Worm (Caenorhabditis elegans): Measurements from ENCODE around the gene set-6.

The set-6 gene

DNA sequence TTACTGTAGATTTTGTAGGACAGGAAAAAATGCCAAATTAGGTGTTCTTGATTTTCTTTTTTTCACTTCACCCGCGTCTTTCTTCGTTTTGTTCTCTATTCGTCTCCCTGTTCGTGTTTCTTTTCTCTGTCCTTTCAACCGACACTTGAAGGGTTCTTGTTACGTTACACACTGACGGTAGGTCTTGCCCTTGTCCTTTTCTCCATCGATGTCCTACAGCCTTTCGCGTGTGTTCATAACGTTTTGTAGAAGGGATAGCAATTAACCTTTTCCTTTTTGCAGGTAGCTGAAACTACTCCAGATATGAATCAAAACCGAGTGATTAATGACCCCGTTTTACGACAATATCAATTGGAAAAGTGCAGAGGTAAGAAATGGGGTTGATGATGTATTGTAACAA, 50.3 kb downstream of the set-6 start, which contains the start of gene F55G7.1:
Gene F55G7.1 (plus strand): TSS at position 276 of the 400 bp plus-strand sequence.
- TF ChIP-seq sdc-2 (tag; optimal IDR thresholded peaks at IDR 0.05): peak; percentile 97
- no peak for TF ChIP-seq eyg-1 (tag; optimal IDR thresholded peaks at IDR 0.05)
- TF ChIP-seq ref-2 (tag; optimal IDR thresholded peaks at IDR 0.05): peak; percentile 9

DNA sequence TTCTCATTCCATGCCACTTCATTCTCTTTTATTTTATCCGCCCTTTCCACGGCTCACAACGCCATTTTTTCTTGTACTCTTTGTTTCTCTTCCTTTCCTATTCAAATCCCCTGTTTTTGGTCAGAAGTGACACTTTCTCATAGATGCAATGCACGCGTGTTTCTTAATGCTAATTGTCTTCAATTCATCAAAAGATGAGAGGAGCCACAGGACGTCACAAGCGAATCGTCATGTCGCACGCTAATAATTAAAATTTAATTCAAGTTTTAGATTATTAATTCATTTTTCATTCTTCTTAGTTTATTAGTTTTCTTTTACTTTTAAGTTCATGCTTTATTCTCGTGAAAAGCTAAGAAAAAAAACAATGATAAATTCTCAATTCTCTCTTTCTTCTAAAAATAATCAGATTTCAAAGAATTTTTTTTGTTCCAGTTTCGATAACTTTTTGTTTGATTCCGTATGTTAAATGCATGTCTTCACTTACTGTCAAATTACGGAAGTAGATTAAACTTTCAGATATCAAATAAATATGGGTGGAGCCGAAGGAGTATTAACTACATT, 53.7 kb downstream of the set-6 start, which contains the start of gene Y62H9A.14:
Gene Y62H9A.14 (plus strand): TSS at position 511 of the 561 bp plus-strand sequence.
- no peak for TF ChIP-seq ceh-31 (tag; optimal IDR thresholded peaks at IDR 0.05)
- no peak for TF ChIP-seq elt-4 (tag; optimal IDR thresholded peaks at IDR 0.05)
- no peak for TF ChIP-seq sox-2 (GFP tag; IDR thresholded peaks at IDR 0.05)
- TF ChIP-seq K02D7.2 (tag; optimal IDR thresholded peaks at IDR 0.05): no peak
- TF ChIP-seq ceh-2 (tag; optimal IDR thresholded peaks at IDR 0.05): no peak
- TF ChIP-seq elt-2 (tag; optimal IDR thresholded peaks at IDR 0.05): no peak
- no peak for TF ChIP-seq dve-1 (tag; optimal IDR thresholded peaks at IDR 0.05)
- TF ChIP-seq lin-11 (tag; optimal IDR thresholded peaks at IDR 0.05): no peak
- TF ChIP-seq Y22D7AL.16 (tag; optimal IDR thresholded peaks at IDR 0.05): no peak
- no peak for TF ChIP-seq lim-6 (tag; optimal IDR thresholded peaks at IDR 0.05)
